Worm (Caenorhabditis elegans): ENCODE results near the gene ZK757.1.

The ZK757.1 gene

ce11 chrIII:9823748-9824147 is 47.2 kb downstream of the ZK757.1 start:
- TF ChIP-seq skn-1 (tag; optimal IDR thresholded peaks at IDR 0.05) (no peak), nhr-85 (tag) (peak; percentile 51)

- TF ChIP-seq efl-1 (optimal IDR thresholded peaks at IDR 0.05), result no peak
- no peak for TF ChIP-seq efl-1 (GFP tag; optimal IDR thresholded peaks at IDR 0.05 in 1 of 2)
- no peak for TF ChIP-seq lsy-2 (tag; optimal IDR thresholded peaks at IDR 0.05)
- TF ChIP-seq pax-3 (tag; optimal IDR thresholded peaks at IDR 0.05), result no peak
- TF ChIP-seq mdl-1 (tag; optimal IDR thresholded peaks at IDR 0.05), result no peak
- TF ChIP-seq nhr-11 (tag; optimal IDR thresholded peaks at IDR 0.05), result no peak
- TF ChIP-seq C16A3.4 (tag; optimal IDR thresholded peaks at IDR 0.05), result no peak
- TF ChIP-seq tbx-2 (tag; optimal IDR thresholded peaks at IDR 0.05), result no peak
- TF ChIP-seq ces-1 (GFP tag; optimal IDR thresholded peaks at IDR 0.05), result no peak
- TF ChIP-seq aly-2 (tag; optimal IDR thresholded peaks at IDR 0.05), result no peak
- no peak for TF ChIP-seq mep-1 (tag; optimal IDR thresholded peaks at IDR 0.05)
- TF ChIP-seq aha-1 (tag; optimal IDR thresholded peaks at IDR 0.05), result no peak
- no peak for TF ChIP-seq efl-3 (GFP tag; optimal IDR thresholded peaks at IDR 0.05)
- TF ChIP-seq snpc-4 (tag; optimal IDR thresholded peaks at IDR 0.05), result no peak
- no peak for TF ChIP-seq isw-1 (GFP tag; IDR thresholded peaks at IDR 0.05)
- no peak for TF ChIP-seq nhr-71 (tag; optimal IDR thresholded peaks at IDR 0.05)
- TF ChIP-seq lin-39 (tag; optimal IDR thresholded peaks at IDR 0.05), result no peak
- TF ChIP-seq ceh-90 (tag; optimal IDR thresholded peaks at IDR 0.05), result no peak
- TF ChIP-seq lin-15B (tag; optimal IDR thresholded peaks at IDR 0.05), result no peak
- TF ChIP-seq dpl-1 (GFP tag; optimal IDR thresholded peaks at IDR 0.05), result no peak
Observed at ce11 chrIII:9822942-9823341, 48.0 kb downstream of the ZK757.1 start, which contains the start of gene arl-5. arl-5 (plus strand) TSS chrIII:9823242.

- TF ChIP-seq swsn-7 (tag; optimal IDR thresholded peaks at IDR 0.05) (peak; percentile 70), ceh-82 (tag; optimal IDR thresholded peaks at IDR 0.05) (peak; percentile 10 to 57 (median 38)), efl-1 (optimal IDR thresholded peaks at IDR 0.05) (peak; percentile 60 to 69), efl-1 (GFP tag; optimal IDR thresholded peaks at IDR 0.05 in 1 of 2) (peak; percentile 71 to 96), snpc-4 (tag; optimal IDR thresholded peaks at IDR 0.05) (peak; percentile 18), C04F5.9 (tag; optimal IDR thresholded peaks at IDR 0.05) (no peak), mep-1 (tag; optimal IDR thresholded peaks at IDR 0.05) (peak; percentile 93), alr-1 (tag; optimal IDR thresholded peaks at IDR 0.05; ENCODE audit: borderline replicate concordance) (no peak), C34B4.2 (tag; optimal IDR thresholded peaks at IDR 0.05) (no peak), zip-4 (GFP tag; optimal IDR thresholded peaks at IDR 0.05) (no peak), fos-1 (tag; optimal IDR thresholded peaks at IDR 0.05) (no peak), vab-15 (tag; optimal IDR thresholded peaks at IDR 0.05) (peak; percentile 65), lin-14 (GFP tag; optimal IDR thresholded peaks at IDR 0.05) (peak; percentile 91), lsy-2 (tag; optimal IDR thresholded peaks at IDR 0.05) (peak; percentile 73 to 80), dpl-1 (GFP tag; optimal IDR thresholded peaks at IDR 0.05) (peak; percentile 54 to 78 (median 65)), nhr-20 (tag; optimal IDR thresholded peaks at IDR 0.05) (peak; percentile 80), unc-130 (tag; optimal IDR thresholded peaks at IDR 0.05) (peak; percentile 94), nhr-71 (tag; optimal IDR thresholded peaks at IDR 0.05) (peak; percentile 81), sup-37 (GFP tag; optimal IDR thresholded peaks at IDR 0.05) (no peak), hpl-2 (GFP tag; optimal IDR thresholded peaks at IDR 0.05) (no peak), mab-9 (GFP tag; IDR thresholded peaks at IDR 0.05) (peak; percentile 73), elt-3 (tag; optimal IDR thresholded peaks at IDR 0.05) (peak in 2 of 6 experiments; percentile 30 to 48), nhr-47 (tag; optimal IDR thresholded peaks at IDR 0.05) (peak; percentile 69), F16B12.6 (tag; optimal IDR thresholded peaks at IDR 0.05) (peak; percentile 98), elt-2 (tag; optimal IDR thresholded peaks at IDR 0.05) (peak; percentile 10), dsc-1 (tag; optimal IDR thresholded peaks at IDR 0.05) (peak; percentile 28), pqm-1 (tag; optimal IDR thresholded peaks at IDR 0.05) (no peak), blmp-1 (tag; optimal IDR thresholded peaks at IDR 0.05) (no peak), ets-5 (GFP tag; IDR thresholded peaks at IDR 0.05) (no peak), fkh-8 (tag; optimal IDR thresholded peaks at IDR 0.05) (peak; percentile 65), sox-4 (tag; optimal IDR thresholded peaks at IDR 0.05) (no peak), nhr-19 (GFP tag; conservative IDR thresholded peaks at IDR 0.05) (peak; percentile 55), nhr-85 (tag) (peak; percentile 68), lin-13 (GFP tag; optimal IDR thresholded peaks at IDR 0.05) (peak; percentile 39), snu-23 (GFP tag; optimal IDR thresholded peaks at IDR 0.05) (peak; percentile 83), nhr-28 (tag; optimal IDR thresholded peaks at IDR 0.05) (no peak)
Observed at ce11 chrIII:9818763-9819162, 52.2 kb downstream of the ZK757.1 start, which contains the start of gene panl-3. panl-3 (plus strand) TSS chrIII:9819056.
